Worm (Caenorhabditis elegans) whole organism, mixed stage, embryonic: ENCODE results near the gene C01G12.7.

Experiments
- M03D4.4 ChIP-seq: sonication (generic microtip); optimal IDR thresholded peaks from 2 replicates; lab custom pipeline; 2017; ENCODE audit warnings: mild to moderate bottlenecking, missing genetic modification characterization, missing compliant biosample characterization
- blmp-1 ChIP-seq: fragments of 150-350 bp; optimal IDR thresholded peaks from 2 replicates; lab custom pipeline; 2014; ENCODE audit warnings: missing biosample characterization, missing genetic modification characterization
- elt-1 ChIP-seq: sonication (generic microtip); optimal IDR thresholded peaks from 2 replicates; lab custom pipeline; 2017; ENCODE audit warnings: missing genetic modification characterization, mild to moderate bottlenecking, missing compliant biosample characterization, antibody characterized with exemption, moderate library complexity, borderline replicate concordance; ENCODE audit not compliant: insufficient read depth
- elt-3 ChIP-seq: fragments of 150-350 bp; optimal IDR thresholded peaks from 2 replicates; lab custom pipeline; 2014; ENCODE audit warnings: missing biosample characterization, missing genetic modification characterization
- mep-1 ChIP-seq: fragments of 150-350 bp; optimal IDR thresholded peaks from 2 replicates; lab custom pipeline; 2017; ENCODE audit warnings: missing biosample characterization, missing genetic modification reagents, missing genetic modification characterization, inconsistent platforms
- nhr-237 ChIP-seq: fragments of 150-350 bp; optimal IDR thresholded peaks from 2 replicates; lab custom pipeline; 2014; ENCODE audit warnings: missing biosample characterization, missing genetic modification characterization
- nhr-28 ChIP-seq: fragments of 150-350 bp; optimal IDR thresholded peaks from 2 replicates; lab custom pipeline; 2014; ENCODE audit warnings: missing biosample characterization, missing genetic modification characterization
- nhr-76 ChIP-seq: sonication (generic microtip); optimal IDR thresholded peaks from 2 replicates; lab custom pipeline; 2017; ENCODE audit warnings: missing biosample characterization, missing genetic modification characterization
- pha-4 ChIP-seq: fragments of 150-350 bp; optimal IDR thresholded peaks from 2 replicates; lab custom pipeline; 2018; ENCODE audit warnings: missing biosample characterization, missing genetic modification reagents, missing genetic modification characterization
- snpc-4 ChIP-seq: fragments of 150-350 bp; optimal IDR thresholded peaks from 2 replicates; lab custom pipeline; 2014; ENCODE audit warnings: missing biosample characterization, missing genetic modification characterization
- tbx-8 ChIP-seq: fragments of 200-800 bp; sonication (Bioruptor generic); optimal IDR thresholded peaks from 2 replicates; lab custom pipeline; 2018; ENCODE audit warnings: mild to moderate bottlenecking, missing genetic modification characterization, moderate library complexity, missing compliant biosample characterization
- unc-39 ChIP-seq: fragments of 150-350 bp; optimal IDR thresholded peaks from 2 replicates; lab custom pipeline; 2014; ENCODE audit warnings: missing biosample characterization, missing genetic modification characterization
- unc-62 ChIP-seq: fragments of 150-350 bp; optimal IDR thresholded peaks from 2 replicates; lab custom pipeline; 2014; ENCODE audit warnings: missing biosample characterization, missing genetic modification reagents, missing genetic modification characterization
- ztf-11 ChIP-seq: fragments of 150-350 bp; optimal IDR thresholded peaks from 2 replicates; lab custom pipeline; 2014; ENCODE audit warnings: missing biosample characterization, missing genetic modification characterization

DNA sequence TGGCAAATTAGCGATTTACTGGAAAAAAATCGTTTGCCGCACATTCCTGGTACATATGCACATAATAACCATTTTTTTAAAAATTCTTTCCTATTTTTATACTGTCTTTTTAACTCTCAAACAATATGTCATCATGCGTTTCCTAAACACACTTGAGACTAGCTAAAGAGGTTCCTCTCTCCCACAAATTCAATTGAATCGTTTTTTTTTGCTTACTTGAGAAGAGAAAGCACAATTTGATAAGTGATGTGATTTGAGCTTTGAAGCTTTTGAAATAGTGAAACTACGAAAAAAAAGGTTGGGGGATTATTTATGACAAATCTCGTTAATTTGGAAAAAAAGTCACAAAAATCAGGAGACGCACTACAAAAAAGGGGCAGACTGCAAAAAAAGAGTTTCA lies 36.7 kb downstream of the C01G12.7 start:
- TF ChIP-seq unc-62 (no peak), snpc-4 (no peak), nhr-237 (tag; lab: Kevin White, UChicago) (no peak), unc-39 (tag; lab: Kevin White, UChicago) (no peak), pha-4 (tag; lab: Kevin White, UChicago) (no peak), tbx-8 (GFP tag; lab: Kevin White, UChicago) (no peak), elt-3 (tag; lab: Kevin White, UChicago) (no peak), nhr-76 (no peak), elt-1 (tag; lab: Kevin White, UChicago) (no peak), ztf-11 (tag; lab: Kevin White, UChicago) (no peak), blmp-1 (no peak), nhr-28 (tag; lab: Kevin White, UChicago) (no peak), mep-1 (tag; lab: Kevin White, UChicago) (no peak), M03D4.4 (no peak)
